Worm (Caenorhabditis elegans): ENCODE measurements around the gene sup-35.

ce11 chrIII:11157099-11157498 is 38.1 kb upstream of the sup-35 start, which contains the start of gene Y47D3A.31:
- TF ChIP-seq nhr-11 (tag; optimal IDR thresholded peaks at IDR 0.05): no peak
- TF ChIP-seq peb-1 (tag; optimal IDR thresholded peaks at IDR 0.05): no peak
- TF ChIP-seq nhr-77 (tag; optimal IDR thresholded peaks at IDR 0.05): no peak
